Fruit fly (Drosophila melanogaster) whole organism, embryonic: Measurements from ENCODE around the gene Mst98Ca.

Experiments
- BtbVII ChIP-seq: fragments of 200-800 bp; sonication (Bioruptor generic); optimal IDR thresholded peaks from 3 replicates; lab custom pipeline; 2017; ENCODE audit warnings: missing biosample characterization, mild to moderate bottlenecking, missing genetic modification characterization
- CG10147 ChIP-seq: fragments of 200-800 bp; sonication (Bioruptor generic); optimal IDR thresholded peaks from 2 replicates; lab custom pipeline; 2019; ENCODE audit warnings: missing biosample characterization, mild to moderate bottlenecking, missing genetic modification characterization, moderate library complexity
- CG10543 ChIP-seq: fragments of 200-800 bp; sonication (Bioruptor generic); optimal IDR thresholded peaks from 3 replicates; lab custom pipeline; 2017; ENCODE audit warnings: missing biosample characterization, mild to moderate bottlenecking, missing genetic modification characterization, moderate library complexity
- CG10565 ChIP-seq: fragments of 200-800 bp; sonication (Bioruptor generic); optimal IDR thresholded peaks from 3 replicates; lab custom pipeline; 2016; ENCODE audit warnings: missing biosample characterization, mild to moderate bottlenecking, missing genetic modification characterization
- CG10654 ChIP-seq: fragments of 200-800 bp; sonication (Bioruptor generic); optimal IDR thresholded peaks from 2 replicates; lab custom pipeline; 2016; ENCODE audit warnings: missing biosample characterization, missing genetic modification characterization
- CG12659 ChIP-seq: fragments of 200-800 bp; sonication (Bioruptor generic); optimal IDR thresholded peaks from 3 replicates; lab custom pipeline; 2017; ENCODE audit warnings: mild to moderate bottlenecking, missing biosample characterization, missing genetic modification reagents, missing genetic modification characterization
- CG14667 ChIP-seq: fragments of 200-800 bp; sonication (Bioruptor generic); IDR thresholded peaks from 2 replicates; pipeline ENCODE4 v1.3.6; 2022; ENCODE audit warnings: missing biosample characterization, missing genetic modification characterization
- CG14710 ChIP-seq: fragments of 200-800 bp; sonication (Bioruptor generic); optimal IDR thresholded peaks from 3 replicates; lab custom pipeline; 2019; ENCODE audit warnings: missing biosample characterization, mild to moderate bottlenecking, missing genetic modification characterization, moderate library complexity
- CG17328 ChIP-seq: fragments of 200-800 bp; sonication (Bioruptor generic); IDR thresholded peaks from 2 replicates; pipeline ENCODE4 v1.3.6; 2022; ENCODE audit warnings: missing biosample characterization, missing genetic modification characterization
- CG17912 ChIP-seq: fragments of 200-800 bp; sonication (Bioruptor generic); optimal IDR thresholded peaks from 2 replicates; lab custom pipeline; 2018; ENCODE audit warnings: missing biosample characterization, mild to moderate bottlenecking, missing genetic modification characterization
- CG18599 ChIP-seq: fragments of 200-800 bp; sonication (Bioruptor generic); optimal IDR thresholded peaks from 3 replicates; lab custom pipeline; 2017; ENCODE audit warnings: missing biosample characterization, missing genetic modification characterization, mild to moderate bottlenecking, moderate library complexity, missing genetic modification reagents
- CG2120 ChIP-seq: fragments of 200-800 bp; sonication (Bioruptor generic); optimal IDR thresholded peaks from 3 replicates; lab custom pipeline; 2016; ENCODE audit warnings: missing biosample characterization, missing genetic modification characterization
- CG2712 ChIP-seq: fragments of 200-800 bp; optimal IDR thresholded peaks from 3 replicates; lab custom pipeline; 2019; ENCODE audit warnings: missing biosample characterization, mild to moderate bottlenecking, missing genetic modification characterization, moderate library complexity
- CG31441 ChIP-seq: fragments of 200-800 bp; sonication (Bioruptor generic); IDR thresholded peaks from 2 replicates; pipeline ENCODE4 v1.3.6; 2022; ENCODE audit warnings: missing biosample characterization, missing genetic modification characterization
- CG4854 ChIP-seq: fragments of 200-800 bp; sonication (Bioruptor generic); optimal IDR thresholded peaks from 2 replicates; lab custom pipeline; 2016; ENCODE audit warnings: missing biosample characterization, missing genetic modification characterization, inconsistent platforms
- CG6854 ChIP-seq: fragments of 200-800 bp; sonication (Bioruptor generic); optimal IDR thresholded peaks from 3 replicates; lab custom pipeline; 2017; ENCODE audit warnings: missing biosample characterization, mild to moderate bottlenecking, missing genetic modification characterization
- CG7928 ChIP-seq: fragments of 200-800 bp; sonication (Bioruptor generic); optimal IDR thresholded peaks from 2 replicates; lab custom pipeline; 2017; ENCODE audit warnings: missing biosample characterization, mild to moderate bottlenecking, missing genetic modification characterization
- CG9817 ChIP-seq: fragments of 200-800 bp; sonication (Bioruptor generic); optimal IDR thresholded peaks from 2 replicates; lab custom pipeline; 2018; ENCODE audit warnings: missing biosample characterization, mild to moderate bottlenecking, missing genetic modification characterization, moderate library complexity
- Dfd ChIP-seq, 2 experiments: fragments of >200 bp; optimal IDR thresholded peaks; 2 replicates each; lab custom pipeline; 2017; ENCODE audit warnings: missing biosample characterization in 2 of 2, missing genetic modification characterization in 2 of 2
- Doc3 ChIP-seq: fragments of 200-800 bp; sonication (Bioruptor generic); IDR thresholded peaks from 3 replicates; pipeline ENCODE4 v1.3.6; 2022; ENCODE audit warnings: missing biosample characterization, missing genetic modification characterization; ENCODE audit not compliant: partially characterized antibody
- Dp ChIP-seq: fragments of 200-800 bp; sonication (Bioruptor generic); optimal IDR thresholded peaks from 2 replicates; lab custom pipeline; 2018; ENCODE audit warnings: missing biosample characterization, mild to moderate bottlenecking, missing genetic modification characterization, moderate library complexity
- Elba2 ChIP-seq: fragments of 200-800 bp; sonication (Bioruptor generic); optimal IDR thresholded peaks from 3 replicates; lab custom pipeline; 2016; ENCODE audit warnings: missing biosample characterization, missing genetic modification characterization
- Hr51 ChIP-seq, 2 experiments: fragments of 200-800 bp; sonication (Bioruptor generic); optimal IDR thresholded peaks; 2 replicates in 1 of 2; 3 replicates in 1 of 2; lab custom pipeline; 2016 to 2018; ENCODE audit warnings: missing biosample characterization in 2 of 2, missing genetic modification characterization in 2 of 2, mild to moderate bottlenecking in 1 of 2, moderate library complexity in 1 of 2
- Meics ChIP-seq: fragments of 200-800 bp; sonication (Bioruptor generic); optimal IDR thresholded peaks from 2 replicates; lab custom pipeline; 2017; ENCODE audit warnings: missing biosample characterization, mild to moderate bottlenecking, missing genetic modification characterization
- Myb ChIP-seq: fragments of 200-800 bp; sonication (Bioruptor generic); optimal IDR thresholded peaks from 2 replicates; lab custom pipeline; 2016; ENCODE audit warnings: missing biosample characterization, missing genetic modification characterization
- Oaz ChIP-seq: fragments of 200-800 bp; sonication (Bioruptor generic); IDR thresholded peaks from 2 replicates; pipeline ENCODE4 v1.3.6; 2022; ENCODE audit warnings: missing biosample characterization, missing genetic modification characterization
- Optix ChIP-seq: fragments of 200-800 bp; sonication (Bioruptor generic); IDR thresholded peaks from 3 replicates; pipeline ENCODE4 v1.3.6; 2022; ENCODE audit warnings: missing biosample characterization, missing genetic modification characterization
- Rx ChIP-seq: fragments of 200-800 bp; sonication (Bioruptor generic); IDR thresholded peaks from 2 replicates; pipeline ENCODE4 v1.3.6; 2022; ENCODE audit warnings: missing biosample characterization, missing genetic modification characterization
- Sox100B ChIP-seq: fragments of 200-800 bp; sonication (Bioruptor generic); optimal IDR thresholded peaks from 3 replicates; lab custom pipeline; 2018; ENCODE audit warnings: missing biosample characterization, mild to moderate bottlenecking, missing genetic modification characterization
- Xbp1 ChIP-seq: fragments of 200-800 bp; sonication (Bioruptor generic); optimal IDR thresholded peaks from 3 replicates; lab custom pipeline; 2016; ENCODE audit warnings: missing biosample characterization, mild to moderate bottlenecking, missing genetic modification characterization
- ase ChIP-seq: fragments of 200-800 bp; sonication (Bioruptor generic); IDR thresholded peaks from 3 replicates; pipeline ENCODE4 v1.3.6; 2022; ENCODE audit warnings: missing biosample characterization, missing genetic modification characterization
- cad ChIP-seq: fragments of >200 bp; optimal IDR thresholded peaks from 2 replicates; lab custom pipeline; 2017; ENCODE audit warnings: missing biosample characterization, missing genetic modification characterization
- cato ChIP-seq: fragments of 200-800 bp; sonication (Bioruptor generic); optimal IDR thresholded peaks from 2 replicates; lab custom pipeline; 2016; ENCODE audit warnings: missing biosample characterization, missing genetic modification characterization, borderline replicate concordance
- chn ChIP-seq: fragments of 200-800 bp; sonication (Bioruptor generic); optimal IDR thresholded peaks from 2 replicates; lab custom pipeline; 2016; ENCODE audit warnings: missing biosample characterization, missing genetic modification characterization
- croc ChIP-seq: fragments of 200-800 bp; sonication (Bioruptor generic); conservative IDR thresholded peaks from 3 replicates; pipeline ENCODE4 v1.3.6; 2022; ENCODE audit warnings: missing biosample characterization, missing genetic modification characterization
- disco-r ChIP-seq: fragments of 200-800 bp; sonication (Bioruptor generic); optimal IDR thresholded peaks from 2 replicates; lab custom pipeline; 2016; ENCODE audit warnings: missing biosample characterization, missing genetic modification characterization
- eve ChIP-seq, 2 experiments: fragments of >200 bp; optimal IDR thresholded peaks; 2 replicates each; lab custom pipeline; 2017; ENCODE audit warnings: missing biosample characterization in 2 of 2, missing genetic modification characterization in 2 of 2
- hbn ChIP-seq: fragments of 200-800 bp; sonication (Bioruptor generic); IDR thresholded peaks from 2 replicates; pipeline ENCODE4 v1.3.6; 2022; ENCODE audit warnings: missing biosample characterization, missing genetic modification characterization; ENCODE audit not compliant: partially characterized antibody
- ind ChIP-seq: fragments of 200-800 bp; sonication (Bioruptor generic); optimal IDR thresholded peaks from 3 replicates; lab custom pipeline; 2016; ENCODE audit warnings: missing biosample characterization, missing genetic modification characterization
- lilli ChIP-seq: fragments of 200-800 bp; sonication (Bioruptor generic); optimal IDR thresholded peaks from 3 replicates; lab custom pipeline; 2016; ENCODE audit warnings: missing biosample characterization, missing genetic modification characterization
- lmd ChIP-seq: fragments of 200-800 bp; sonication (Bioruptor generic); IDR thresholded peaks from 2 replicates; pipeline ENCODE4 v1.3.6; 2022; ENCODE audit warnings: missing biosample characterization, missing genetic modification characterization
- org-1 ChIP-seq: fragments of 200-800 bp; sonication (Bioruptor generic); optimal IDR thresholded peaks from 2 replicates; lab custom pipeline; 2017; ENCODE audit warnings: missing biosample characterization, missing genetic modification characterization
- pb ChIP-seq: fragments of 200-800 bp; sonication (Bioruptor generic); optimal IDR thresholded peaks from 3 replicates; lab custom pipeline; 2016; ENCODE audit warnings: missing biosample characterization, missing genetic modification characterization
- psq ChIP-seq: fragments of 200-800 bp; sonication (Bioruptor generic); optimal IDR thresholded peaks from 2 replicates; lab custom pipeline; 2017; ENCODE audit warnings: missing biosample characterization, missing genetic modification characterization
- sima ChIP-seq: fragments of 200-800 bp; sonication (Bioruptor generic); optimal IDR thresholded peaks from 2 replicates; lab custom pipeline; 2016; ENCODE audit warnings: missing biosample characterization, missing genetic modification characterization
- so ChIP-seq: fragments of 200-800 bp; sonication (Bioruptor generic); IDR thresholded peaks from 3 replicates; pipeline ENCODE4 v1.3.6; 2022; ENCODE audit warnings: missing biosample characterization, missing genetic modification characterization
- stc ChIP-seq: fragments of 200-800 bp; sonication (Bioruptor generic); IDR thresholded peaks from 2 replicates; pipeline ENCODE4 v1.3.6; 2022; ENCODE audit warnings: missing biosample characterization, missing genetic modification characterization
- tup ChIP-seq: fragments of 200-800 bp; sonication (Bioruptor generic); optimal IDR thresholded peaks from 2 replicates; lab custom pipeline; 2016; ENCODE audit warnings: missing biosample characterization, mild to moderate bottlenecking, missing genetic modification characterization, moderate library complexity
- vnd ChIP-seq: fragments of 200-800 bp; sonication (Bioruptor generic); IDR thresholded peaks from 3 replicates; pipeline ENCODE4 v1.3.6; 2022; ENCODE audit warnings: missing biosample characterization, missing genetic modification characterization; ENCODE audit not compliant: partially characterized antibody

Mst98Ca gene

dm6 chr3R:28336046-28336771, 45.1 kb downstream of the Mst98Ca start, which contains the start of gene larp (continued):
- TF ChIP-seq chn (GFP tag; lab: Kevin White, UChicago) (peak; percentile 72), psq (GFP tag; lab: Kevin White, UChicago) (peak; percentile 86), Elba2 (GFP tag; lab: Kevin White, UChicago) (no peak), CG10565 (GFP tag; lab: Kevin White, UChicago) (no peak), Meics (GFP tag; lab: Kevin White, UChicago) (peak; percentile 36), Dfd (GFP tag; optimal IDR thresholded peaks at IDR 0.05; lab: Kevin White, UChicago) (no peak), Doc3 (peak; percentile 87), CG10147 (GFP tag; lab: Kevin White, UChicago) (no peak), cato (GFP tag; lab: Kevin White, UChicago) (peak; percentile 48), CG17912 (GFP tag; lab: Kevin White, UChicago) (no peak), Rx (GFP tag; lab: Robert Waterston, UW) (peak; percentile 55; the same call in 1 of the 2 replicates), CG6854 (GFP tag; lab: Kevin White, UChicago) (no peak), CG2120 (GFP tag; lab: Kevin White, UChicago) (peak; percentile 85), Dp (GFP tag; lab: Kevin White, UChicago) (peak; percentile 71), pb (no peak), CG18599 (GFP tag; lab: Kevin White, UChicago) (peak; percentile 41), Hr51 (GFP tag; optimal IDR thresholded peaks at IDR 0.05; lab: Kevin White, UChicago) (peak; percentile 54 to 66), CG17328 (GFP tag; lab: Robert Waterston, UW) (peak; percentile 70), so (GFP tag; lab: Robert Waterston, UW) (peak; percentile 50; the same call in 1 of the 3 replicates), lilli (GFP tag; lab: Kevin White, UChicago) (peak; percentile 83), CG4854 (GFP tag; lab: Kevin White, UChicago) (peak; percentile 63), Myb (GFP tag; lab: Kevin White, UChicago) (peak; percentile 51), Optix (peak; percentile 66; the same call in 2 of the 3 replicates), tup (peak; percentile 38), cad (GFP tag; lab: Kevin White, UChicago) (no peak), eve (GFP tag; optimal IDR thresholded peaks at IDR 0.05; lab: Kevin White, UChicago) (no peak), vnd (GFP tag; lab: Robert Waterston, UW) (peak; percentile 95), org-1 (GFP tag; lab: Kevin White, UChicago) (no peak), Sox100B (GFP tag; lab: Kevin White, UChicago) (peak; percentile 55), stc (GFP tag; lab: Robert Waterston, UW) (0 out of 2 replicates have a peak, but pooled peaks have one; percentile 33), CG14667 (GFP tag; lab: Robert Waterston, UW) (peak; percentile 51), Oaz (GFP tag; lab: Robert Waterston, UW) (no peak), croc (GFP tag; lab: Robert Waterston, UW) (0 out of 3 replicates have a peak, but pooled peaks have one; percentile 18), CG12659 (GFP tag; lab: Kevin White, UChicago) (peak; percentile 77), ind (peak; percentile 73), CG10654 (peak; percentile 57), CG10543 (GFP tag; lab: Kevin White, UChicago) (peak; percentile 45), Xbp1 (GFP tag; lab: Kevin White, UChicago) (peak; percentile 83), CG2712 (tag; lab: Kevin White, UChicago) (peak; percentile 67), BtbVII (GFP tag; lab: Kevin White, UChicago) (no peak), CG14710 (tag; lab: Kevin White, UChicago) (peak; percentile 69), ase (GFP tag; lab: Robert Waterston, UW) (peak; percentile 57; the same call in 1 of the 3 replicates), CG7928 (GFP tag; lab: Kevin White, UChicago) (peak; percentile 16), hbn (GFP tag; lab: Robert Waterston, UW) (peak; percentile 93), CG31441 (GFP tag; lab: Robert Waterston, UW) (peak; percentile 42; the same call in 1 of the 2 replicates), sima (GFP tag; lab: Kevin White, UChicago) (no peak), CG9817 (tag; lab: Kevin White, UChicago) (peak; percentile 76), disco-r (GFP tag; lab: Kevin White, UChicago) (no peak), lmd (GFP tag; lab: Robert Waterston, UW) (peak; percentile 76)
